Worm (Caenorhabditis elegans): ENCODE data around the gene ran-5.

Gene ran-5

ce11 chrII:6046023-6046631, 1.8 kb upstream of the ran-5 start:
- no peak for TF ChIP-seq F26F4.8 (GFP tag; conservative IDR thresholded peaks at IDR 0.05)
- TF ChIP-seq ama-1 (optimal IDR thresholded peaks at IDR 0.05): no peak
- no peak for TF ChIP-seq nhr-77 (tag; optimal IDR thresholded peaks at IDR 0.05)
- TF ChIP-seq mes-2 (tag; optimal IDR thresholded peaks at IDR 0.05; ENCODE audit: poor library complexity, severe bottlenecking): peak; percentile 56
- peak in 1 of 2 experiments; percentile 62 for TF ChIP-seq unc-62 (GFP tag; optimal IDR thresholded peaks at IDR 0.05 in 1 of 2)
- no peak for TF ChIP-seq unc-62 (tag; optimal IDR thresholded peaks at IDR 0.05)
- TF ChIP-seq aha-1 (tag): peak; percentile 54
- no peak for TF ChIP-seq dmd-9 (GFP tag; IDR thresholded peaks at IDR 0.05)
- peak in 1 of 2 experiments; percentile 31 for TF ChIP-seq lsy-2 (tag; optimal IDR thresholded peaks at IDR 0.05)
- TF ChIP-seq spr-1 (tag; optimal IDR thresholded peaks at IDR 0.05): no peak
- TF ChIP-seq hlh-30 (tag; optimal IDR thresholded peaks at IDR 0.05; ENCODE audit: insufficient read depth): peak; percentile 13
- TF ChIP-seq hmg-1.1 (GFP tag; IDR thresholded peaks at IDR 0.05): peak; percentile 46; the same call in 1 of the 2 replicates
- TF ChIP-seq nhr-10 (tag; optimal IDR thresholded peaks at IDR 0.05): no peak

- TF ChIP-seq D1046.2 (GFP tag; IDR thresholded peaks at IDR 0.05) (no peak), jun-1 (tag; optimal IDR thresholded peaks at IDR 0.05) (no peak), vab-7 (GFP tag; IDR thresholded peaks at IDR 0.05) (no peak), Y105C5A.15 (GFP tag; IDR thresholded peaks at IDR 0.05) (no peak), tra-1 (GFP tag; IDR thresholded peaks at IDR 0.05) (no peak), duxl-1 (tag; optimal IDR thresholded peaks at IDR 0.05; ENCODE audit: poor library complexity) (no peak), daf-12 (tag; optimal IDR thresholded peaks at IDR 0.05) (no peak), nhr-10 (tag; optimal IDR thresholded peaks at IDR 0.05) (peak; percentile 22), dmd-6 (GFP tag; IDR thresholded peaks at IDR 0.05) (peak; percentile 71), lsy-2 (tag; optimal IDR thresholded peaks at IDR 0.05) (peak in 1 of 2 experiments; percentile 8), nhr-28 (tag; optimal IDR thresholded peaks at IDR 0.05) (peak; percentile 82), madf-9 (GFP tag; conservative IDR thresholded peaks at IDR 0.05) (no peak), mdt-29 (GFP tag; IDR thresholded peaks at IDR 0.05) (no peak), ceh-28 (tag; optimal IDR thresholded peaks at IDR 0.05) (no peak), rbr-2 (tag; optimal IDR thresholded peaks at IDR 0.05) (no peak), pqm-1 (tag; optimal IDR thresholded peaks at IDR 0.05) (peak; percentile 83), F10B5.3 (tag; optimal IDR thresholded peaks at IDR 0.05) (no peak), egl-27 (tag; optimal IDR thresholded peaks at IDR 0.05) (no peak), zfp-3 (GFP tag; conservative IDR thresholded peaks at IDR 0.05) (no peak), Y75B8A.6 (GFP tag; IDR thresholded peaks at IDR 0.05) (no peak), hif-1 (tag; optimal IDR thresholded peaks at IDR 0.05) (no peak), nhr-48 (tag; optimal IDR thresholded peaks at IDR 0.05) (peak; percentile 26), mxl-2 (GFP tag; conservative IDR thresholded peaks at IDR 0.05) (no peak), mes-2 (tag; optimal IDR thresholded peaks at IDR 0.05; ENCODE audit: poor library complexity, severe bottlenecking) (peak; percentile 5), hlh-30 (tag; optimal IDR thresholded peaks at IDR 0.05; ENCODE audit: insufficient read depth) (no peak), T26A8.4 (GFP tag; IDR thresholded peaks at IDR 0.05) (no peak), F49E8.2 (tag; optimal IDR thresholded peaks at IDR 0.05; ENCODE audit: borderline replicate concordance) (no peak), php-3 (GFP tag; IDR thresholded peaks at IDR 0.05) (peak; percentile 54; the same call in 1 of the 2 replicates), T20F7.1 (GFP tag; optimal IDR thresholded peaks at IDR 0.05) (no peak), zip-2 (tag; optimal IDR thresholded peaks at IDR 0.05) (no peak), ZK546.5 (tag; optimal IDR thresholded peaks at IDR 0.05) (no peak), hlh-11 (tag; optimal IDR thresholded peaks at IDR 0.05) (peak; percentile 62), saeg-2 (GFP tag; IDR thresholded peaks at IDR 0.05) (no peak), lin-1 (GFP tag; IDR thresholded peaks at IDR 0.05) (0 out of 2 replicates have a peak, but pooled peaks have one; percentile 38), egl-43 (GFP tag; IDR thresholded peaks at IDR 0.05) (no peak), ceh-82 (tag; optimal IDR thresholded peaks at IDR 0.05) (no peak), ztf-7 (tag; optimal IDR thresholded peaks at IDR 0.05) (no peak), lin-15B (tag; optimal IDR thresholded peaks at IDR 0.05) (no peak), set-16 (GFP tag; IDR thresholded peaks at IDR 0.05) (no peak), dve-1 (tag; optimal IDR thresholded peaks at IDR 0.05; ENCODE audit: insufficient read depth) (peak; percentile 73), hmg-1.1 (GFP tag; IDR thresholded peaks at IDR 0.05) (no peak)
Observed at ce11 chrII:6049546-6049945, 1.6 kb downstream of the ran-5 start.
